Fruit fly (Drosophila melanogaster) whole organism, embryonic: ENCODE data around the gene CG6398.
A peak's percentile ranks its signal among the peaks of the same experiment; 100 is the strongest.

Experiments used
- ATbp ChIP-seq: fragments of 200-800 bp; sonication (Bioruptor generic); optimal IDR thresholded peaks from 2 replicates; lab custom pipeline; 2017; ENCODE audit warnings: missing biosample characterization, mild to moderate bottlenecking, missing genetic modification characterization, missing genetic modification reagents
- Atf6 ChIP-seq: fragments of 200-800 bp; sonication (Bioruptor generic); IDR thresholded peaks from 2 replicates; pipeline ENCODE4 v1.3.6; 2022; ENCODE audit warnings: missing biosample characterization, missing genetic modification characterization
- BEAF-32 ChIP-seq: fragments of 200-800 bp; sonication (Bioruptor generic); optimal IDR thresholded peaks from 3 replicates; lab custom pipeline; 2017; ENCODE audit warnings: missing biosample characterization, missing genetic modification characterization, mild to moderate bottlenecking, moderate library complexity, missing genetic modification reagents
- C15 ChIP-seq: fragments of 200-800 bp; sonication (Bioruptor generic); IDR thresholded peaks from 3 replicates; pipeline ENCODE4 v1.3.6; 2022; ENCODE audit warnings: missing biosample characterization, missing genetic modification characterization
- CG10147 ChIP-seq: fragments of 200-800 bp; sonication (Bioruptor generic); optimal IDR thresholded peaks from 2 replicates; lab custom pipeline; 2019; ENCODE audit warnings: missing biosample characterization, mild to moderate bottlenecking, missing genetic modification characterization, moderate library complexity
- CG1024 ChIP-seq: fragments of 200-800 bp; sonication (Bioruptor generic); IDR thresholded peaks from 2 replicates; pipeline ENCODE4 v1.3.6; 2022; ENCODE audit warnings: missing biosample characterization, missing genetic modification characterization
- CG10321 ChIP-seq: fragments of 200-800 bp; sonication (Bioruptor generic); IDR thresholded peaks from 2 replicates; pipeline ENCODE4 v1.3.6; 2022; ENCODE audit warnings: missing biosample characterization, missing genetic modification characterization
- CG10565 ChIP-seq: fragments of 200-800 bp; sonication (Bioruptor generic); optimal IDR thresholded peaks from 3 replicates; lab custom pipeline; 2016; ENCODE audit warnings: missing biosample characterization, mild to moderate bottlenecking, missing genetic modification characterization
- CG11398 ChIP-seq: fragments of 200-800 bp; sonication (Bioruptor generic); optimal IDR thresholded peaks from 2 replicates; lab custom pipeline; 2016; ENCODE audit warnings: missing biosample characterization, missing genetic modification characterization
- CG12236 ChIP-seq: fragments of 200-800 bp; sonication (Bioruptor generic); optimal IDR thresholded peaks from 2 replicates; lab custom pipeline; 2016; ENCODE audit warnings: missing biosample characterization, missing genetic modification characterization
- CG12299 ChIP-seq: fragments of 200-800 bp; sonication (Bioruptor generic); optimal IDR thresholded peaks from 2 replicates; lab custom pipeline; 2018; ENCODE audit warnings: missing biosample characterization, mild to moderate bottlenecking, missing genetic modification characterization
- CG1603 ChIP-seq: fragments of 200-800 bp; sonication (Bioruptor generic); optimal IDR thresholded peaks from 2 replicates; lab custom pipeline; 2019; ENCODE audit warnings: missing biosample characterization, mild to moderate bottlenecking, missing genetic modification characterization, moderate library complexity
- CG17612 ChIP-seq: fragments of 200-800 bp; sonication (Bioruptor generic); IDR thresholded peaks from 2 replicates; pipeline ENCODE4 v1.3.6; 2022; ENCODE audit warnings: missing biosample characterization, missing genetic modification characterization
- CG17912 ChIP-seq: fragments of 200-800 bp; sonication (Bioruptor generic); optimal IDR thresholded peaks from 2 replicates; lab custom pipeline; 2018; ENCODE audit warnings: missing biosample characterization, mild to moderate bottlenecking, missing genetic modification characterization
- CG18619 ChIP-seq: fragments of 200-800 bp; sonication (Bioruptor generic); optimal IDR thresholded peaks from 3 replicates; lab custom pipeline; 2017; ENCODE audit warnings: missing biosample characterization, mild to moderate bottlenecking, missing genetic modification characterization
- CG2129 ChIP-seq: fragments of 200-800 bp; sonication (Bioruptor generic); IDR thresholded peaks from 2 replicates; pipeline ENCODE4 v1.3.6; 2022; ENCODE audit warnings: missing biosample characterization, missing genetic modification characterization; ENCODE audit not compliant: partially characterized antibody
- CG34376 ChIP-seq: fragments of 200-800 bp; sonication (Bioruptor generic); optimal IDR thresholded peaks from 2 replicates; lab custom pipeline; 2018; ENCODE audit warnings: missing biosample characterization, mild to moderate bottlenecking, missing genetic modification characterization
- CG4820 ChIP-seq: fragments of 200-800 bp; sonication (Bioruptor generic); optimal IDR thresholded peaks from 3 replicates; lab custom pipeline; 2016; ENCODE audit warnings: missing biosample characterization, missing genetic modification characterization
- CG8765 ChIP-seq: fragments of 200-800 bp; sonication (Bioruptor generic); IDR thresholded peaks from 2 replicates; pipeline ENCODE4 v1.3.6; 2022; ENCODE audit warnings: missing biosample characterization, missing genetic modification characterization
- CG9609 ChIP-seq: fragments of 200-800 bp; sonication (Bioruptor generic); optimal IDR thresholded peaks from 3 replicates; lab custom pipeline; 2016; ENCODE audit warnings: missing biosample characterization, missing genetic modification characterization
- CHES-1-like ChIP-seq: fragments of 200-800 bp; sonication (Bioruptor generic); optimal IDR thresholded peaks from 2 replicates; lab custom pipeline; 2016; ENCODE audit warnings: missing biosample characterization, missing genetic modification characterization
- Fer1 ChIP-seq: fragments of 200-800 bp; sonication (Bioruptor generic); optimal IDR thresholded peaks from 2 replicates; lab custom pipeline; 2017; ENCODE audit warnings: missing biosample characterization, mild to moderate bottlenecking, missing genetic modification characterization
- Hand ChIP-seq: fragments of 200-800 bp; sonication (Bioruptor generic); optimal IDR thresholded peaks from 2 replicates; lab custom pipeline; 2017; ENCODE audit warnings: mild to moderate bottlenecking, missing biosample characterization, missing genetic modification reagents, missing genetic modification characterization
- HmgZ ChIP-seq: fragments of 200-800 bp; sonication (Bioruptor generic); optimal IDR thresholded peaks from 2 replicates; lab custom pipeline; 2018; ENCODE audit warnings: missing biosample characterization, mild to moderate bottlenecking, missing genetic modification characterization
- Myb ChIP-seq: fragments of 200-800 bp; sonication (Bioruptor generic); optimal IDR thresholded peaks from 2 replicates; lab custom pipeline; 2016; ENCODE audit warnings: missing biosample characterization, missing genetic modification characterization
- NK7.1 ChIP-seq: fragments of 200-800 bp; sonication (Bioruptor generic); optimal IDR thresholded peaks from 3 replicates; lab custom pipeline; 2016; ENCODE audit warnings: missing biosample characterization, missing genetic modification characterization
- Neu2 ChIP-seq: fragments of 200-800 bp; sonication (Bioruptor generic); optimal IDR thresholded peaks from 3 replicates; lab custom pipeline; 2016; ENCODE audit warnings: missing biosample characterization, missing genetic modification characterization, borderline replicate concordance
- Nf-YC ChIP-seq: fragments of 200-800 bp; optimal IDR thresholded peaks from 3 replicates; lab custom pipeline; 2019; ENCODE audit warnings: missing biosample characterization, mild to moderate bottlenecking, missing genetic modification characterization, moderate library complexity
- Scr ChIP-seq: fragments of 200-800 bp; sonication (Bioruptor generic); IDR thresholded peaks from 2 replicates; pipeline ENCODE4 v1.3.6; 2022; ENCODE audit warnings: missing biosample characterization, missing genetic modification characterization; ENCODE audit not compliant: partially characterized antibody
- Spps ChIP-seq: fragments of 200-800 bp; sonication (Bioruptor generic); optimal IDR thresholded peaks from 2 replicates; lab custom pipeline; 2018; ENCODE audit warnings: missing biosample characterization, mild to moderate bottlenecking, missing genetic modification characterization
- Vsx1 ChIP-seq: fragments of 200-800 bp; sonication (Bioruptor generic); optimal IDR thresholded peaks from 2 replicates; lab custom pipeline; 2017; ENCODE audit warnings: missing biosample characterization, mild to moderate bottlenecking, missing genetic modification characterization, missing genetic modification reagents
- crp ChIP-seq, 2 experiments: fragments of 200-800 bp; sonication (Bioruptor generic); optimal IDR thresholded peaks; 2 replicates in 1 of 2; 3 replicates in 1 of 2; lab custom pipeline; 2017; ENCODE audit warnings: missing biosample characterization in 2 of 2, missing genetic modification characterization in 2 of 2, mild to moderate bottlenecking in 1 of 2, moderate library complexity in 1 of 2
- dmrt11E ChIP-seq: fragments of 200-800 bp; sonication (Bioruptor generic); optimal IDR thresholded peaks from 3 replicates; lab custom pipeline; 2018; ENCODE audit warnings: missing biosample characterization, mild to moderate bottlenecking, missing genetic modification characterization, moderate library complexity
- dmrt99B ChIP-seq: fragments of 200-800 bp; sonication (Bioruptor generic); optimal IDR thresholded peaks from 2 replicates; lab custom pipeline; 2018; ENCODE audit warnings: missing biosample characterization, mild to moderate bottlenecking, missing genetic modification characterization, moderate library complexity
- exex ChIP-seq: fragments of 200-800 bp; sonication (Bioruptor generic); optimal IDR thresholded peaks from 4 replicates; lab custom pipeline; 2018; ENCODE audit warnings: missing biosample characterization, mild to moderate bottlenecking, missing genetic modification characterization, moderate library complexity
- grau ChIP-seq: fragments of 200-800 bp; optimal IDR thresholded peaks from 3 replicates; lab custom pipeline; 2019; ENCODE audit warnings: missing biosample characterization, mild to moderate bottlenecking, missing genetic modification characterization, moderate library complexity
- gsb ChIP-seq: fragments of 200-800 bp; sonication (Bioruptor generic); IDR thresholded peaks from 2 replicates; pipeline ENCODE4 v1.3.6; 2022; ENCODE audit warnings: missing biosample characterization, missing genetic modification characterization
- hb ChIP-seq: fragments of 200-800 bp; sonication (Bioruptor generic); IDR thresholded peaks from 3 replicates; pipeline ENCODE4 v1.3.6; 2022; ENCODE audit warnings: missing biosample characterization, missing genetic modification characterization; ENCODE audit not compliant: partially characterized antibody
- her ChIP-seq: fragments of 200-800 bp; sonication (Bioruptor generic); optimal IDR thresholded peaks from 2 replicates; lab custom pipeline; 2016; ENCODE audit warnings: missing biosample characterization, missing genetic modification characterization
- lbe ChIP-seq: fragments of 200-800 bp; sonication (Bioruptor generic); optimal IDR thresholded peaks from 2 replicates; lab custom pipeline; 2016; ENCODE audit warnings: missing biosample characterization, mild to moderate bottlenecking, missing genetic modification characterization
- lola ChIP-seq, 3 experiments: fragments of >200 bp in 2 of 3; fragments of 200-800 bp in 1 of 3; sonication (Bioruptor generic) in 1 of 3; optimal IDR thresholded peaks; 2 replicates each; lab custom pipeline; 2017 to 2019; ENCODE audit warnings: missing biosample characterization in 3 of 3, missing genetic modification characterization in 3 of 3, mild to moderate bottlenecking in 1 of 3, moderate library complexity in 1 of 3
- nerfin-2 ChIP-seq: fragments of 200-800 bp; sonication (Bioruptor generic); IDR thresholded peaks from 2 replicates; pipeline ENCODE4 v1.3.6; 2022; ENCODE audit warnings: missing biosample characterization, missing genetic modification characterization; ENCODE audit not compliant: partially characterized antibody
- phol ChIP-seq: fragments of 200-800 bp; sonication (Bioruptor generic); optimal IDR thresholded peaks from 3 replicates; lab custom pipeline; 2018; ENCODE audit warnings: missing biosample characterization, mild to moderate bottlenecking, missing genetic modification characterization, moderate library complexity
- pum ChIP-seq: fragments of 200-800 bp; sonication (Bioruptor generic); optimal IDR thresholded peaks from 2 replicates; lab custom pipeline; 2016; ENCODE audit warnings: missing biosample characterization, missing genetic modification characterization
- repo ChIP-seq: fragments of 200-800 bp; sonication (Bioruptor generic); optimal IDR thresholded peaks from 2 replicates; lab custom pipeline; 2016; ENCODE audit warnings: missing biosample characterization, missing genetic modification characterization
- slbo ChIP-seq: fragments of 200-800 bp; sonication (Bioruptor generic); IDR thresholded peaks from 2 replicates; pipeline ENCODE4 v1.3.6; 2022; ENCODE audit warnings: missing biosample characterization, missing genetic modification characterization
- tll ChIP-seq, 2 experiments: fragments of 200-800 bp in 1 of 2; fragments of >200 bp in 1 of 2; sonication (Bioruptor generic) in 1 of 2; optimal IDR thresholded peaks; 2 replicates each; lab custom pipeline; 2017 to 2019; ENCODE audit warnings: missing biosample characterization in 2 of 2, missing genetic modification characterization in 2 of 2, mild to moderate bottlenecking in 1 of 2, moderate library complexity in 1 of 2
- ttk ChIP-seq: fragments of 200-800 bp; sonication (Bioruptor generic); IDR thresholded peaks from 2 replicates; pipeline ENCODE4 v2.1.2; 2022; ENCODE audit warnings: missing biosample characterization, missing genetic modification characterization

The CG6398 gene

DNA sequence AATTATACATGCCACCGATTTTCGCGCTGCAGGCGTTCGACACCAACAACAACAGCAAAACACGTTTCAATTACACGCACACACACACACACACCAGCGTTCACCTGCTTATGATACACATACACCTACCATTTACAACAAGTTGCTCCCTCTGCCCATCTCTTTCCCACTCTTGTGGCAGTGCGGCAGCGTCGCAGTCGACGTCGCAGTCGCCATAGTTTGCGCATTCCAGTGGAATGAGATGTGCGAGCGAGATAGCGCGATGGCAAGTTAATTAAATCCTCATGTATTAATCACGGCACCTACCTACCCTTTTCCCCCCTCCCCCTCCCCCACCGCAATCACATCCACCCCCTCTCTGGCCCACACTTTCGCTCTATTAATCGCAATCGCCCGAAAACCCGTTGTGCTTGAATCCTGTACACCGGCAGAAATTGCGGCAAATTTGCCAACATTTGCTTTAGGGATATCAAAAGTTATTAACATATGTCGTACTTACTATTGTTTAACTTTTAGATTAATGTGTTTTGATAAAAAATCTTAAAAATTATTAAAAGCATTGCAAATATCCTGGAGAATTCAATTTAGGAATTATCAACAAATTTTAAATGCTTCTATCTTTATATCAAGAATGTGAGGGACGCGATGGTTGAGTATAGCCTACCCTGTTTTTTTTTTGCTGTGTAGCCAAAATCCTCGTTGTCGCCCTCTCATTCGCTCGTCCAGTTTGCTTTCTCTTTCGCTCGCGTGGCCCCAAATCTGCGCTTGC lies 28.1 kb upstream of the CG6398 start:
- TF ChIP-seq nerfin-2 (no peak), CG9609 (no peak), CG17912 (GFP tag; lab: Kevin White, UChicago) (no peak), CG4820 (no peak), tll (GFP tag; optimal IDR thresholded peaks at IDR 0.05; lab: Kevin White, UChicago) (no peak), Neu2 (no peak), Atf6 (GFP tag; lab: Robert Waterston, UW) (no peak), CG10147 (GFP tag; lab: Kevin White, UChicago) (peak; percentile 14), CG17612 (no peak), CG18619 (peak; percentile 44), lbe (GFP tag; lab: Kevin White, UChicago) (peak; percentile 34), ttk (no peak; the same call in 1 of the 2 replicates), CG1603 (peak; percentile 17), dmrt99B (tag; lab: Kevin White, UChicago) (peak; percentile 65), CG12299 (tag; lab: Kevin White, UChicago) (no peak), hb (GFP tag; lab: Robert Waterston, UW) (no peak), Fer1 (GFP tag; lab: Kevin White, UChicago) (no peak), Scr (GFP tag; lab: Robert Waterston, UW) (no peak), CG10565 (GFP tag; lab: Kevin White, UChicago) (no peak), C15 (GFP tag; lab: Robert Waterston, UW) (no peak), lola (GFP tag; optimal IDR thresholded peaks at IDR 0.05; lab: Kevin White, UChicago) (peak in 1 of 3 experiments; percentile 38), Vsx1 (GFP tag; lab: Kevin White, UChicago) (no peak), HmgZ (tag; lab: Kevin White, UChicago) (no peak), CG1024 (GFP tag; lab: Robert Waterston, UW) (no peak), phol (tag; lab: Kevin White, UChicago) (peak; percentile 48), her (GFP tag; lab: Kevin White, UChicago) (no peak), CG12236 (GFP tag; lab: Kevin White, UChicago) (no peak), CG8765 (GFP tag; lab: Robert Waterston, UW) (no peak), Spps (tag; lab: Kevin White, UChicago) (no peak), exex (tag; lab: Kevin White, UChicago) (no peak), gsb (GFP tag; lab: Robert Waterston, UW) (no peak), crp (GFP tag; optimal IDR thresholded peaks at IDR 0.05; lab: Kevin White, UChicago) (no peak), CG10321 (peak; percentile 75), NK7.1 (no peak), CG34376 (GFP tag; lab: Kevin White, UChicago) (no peak), slbo (GFP tag; lab: Robert Waterston, UW) (peak; percentile 42; the same call in 1 of the 2 replicates), BEAF-32 (GFP tag; lab: Kevin White, UChicago) (no peak), dmrt11E (tag; lab: Kevin White, UChicago) (peak; percentile 44), grau (peak; percentile 44), CG11398 (no peak), repo (GFP tag; lab: Kevin White, UChicago) (no peak), Myb (GFP tag; lab: Kevin White, UChicago) (no peak), Nf-YC (tag; lab: Kevin White, UChicago) (peak; percentile 91), CHES-1-like (GFP tag; lab: Kevin White, UChicago) (no peak), CG2129 (GFP tag; lab: Robert Waterston, UW) (no peak), ATbp (no peak), Hand (GFP tag; lab: Kevin White, UChicago) (peak; percentile 28), pum (GFP tag; lab: Kevin White, UChicago) (no peak)
